Worm (Caenorhabditis elegans) whole organism, early embryonic: ENCODE data around the gene B0395.3.

Source experiments
- B0310.2 ChIP-seq: sonication (generic microtip); optimal IDR thresholded peaks from 2 replicates; lab custom pipeline; 2016; ENCODE audit warnings: mild to moderate bottlenecking, missing genetic modification characterization, missing compliant biosample characterization
- F13C5.2 ChIP-seq: sonication (generic microtip); optimal IDR thresholded peaks from 2 replicates; lab custom pipeline; 2017; ENCODE audit warnings: mild to moderate bottlenecking, missing genetic modification characterization, inconsistent platforms, missing compliant biosample characterization
- aly-1 ChIP-seq: sonication (generic microtip); optimal IDR thresholded peaks from 2 replicates; lab custom pipeline; 2016; ENCODE audit warnings: missing genetic modification characterization, missing compliant biosample characterization
- ama-1 ChIP-seq: fragments of 150-350 bp; optimal IDR thresholded peaks from 2 replicates; lab custom pipeline; 2014
- ceh-13 ChIP-seq: fragments of 200-800 bp; sonication (Bioruptor generic); optimal IDR thresholded peaks from 2 replicates; lab custom pipeline; 2018; ENCODE audit warnings: mild to moderate bottlenecking, missing genetic modification characterization, missing compliant biosample characterization
- ets-7 ChIP-seq: sonication (generic microtip); optimal IDR thresholded peaks from 2 replicates; lab custom pipeline; 2016; ENCODE audit warnings: missing genotype, missing genetic modification characterization, missing compliant biosample characterization
- flt-1 ChIP-seq: fragments of 200-800 bp; sonication (Bioruptor generic); IDR thresholded peaks from 2 replicates; pipeline ENCODE4 v1.3.6; 2022; ENCODE audit warnings: missing genetic modification characterization, missing compliant biosample characterization
- hmbx-1 ChIP-seq: sonication (generic microtip); optimal IDR thresholded peaks from 2 replicates; lab custom pipeline; 2016; ENCODE audit warnings: mild to moderate bottlenecking, missing genetic modification characterization, missing compliant biosample characterization
- hnd-1 ChIP-seq: sonication (generic microtip); optimal IDR thresholded peaks from 2 replicates; lab custom pipeline; 2016; ENCODE audit warnings: missing genetic modification characterization, missing compliant biosample characterization
- pes-1 ChIP-seq: fragments of 200-800 bp; sonication (Bioruptor generic); IDR thresholded peaks from 2 replicates; pipeline ENCODE4 v1.3.6; 2022; ENCODE audit warnings: missing genetic modification reagents, missing genetic modification characterization, missing compliant biosample characterization
- scrt-1 ChIP-seq: fragments of 200-800 bp; sonication (Bioruptor generic); IDR thresholded peaks from 2 replicates; pipeline ENCODE4 v1.3.6; 2022; ENCODE audit warnings: missing genetic modification characterization, missing compliant biosample characterization
- sea-1 ChIP-seq: fragments of 200-800 bp; sonication (Bioruptor generic); conservative IDR thresholded peaks from 2 replicates; pipeline ENCODE4 v1.3.6; 2022; ENCODE audit warnings: missing genetic modification characterization, missing compliant biosample characterization
- tbx-37 ChIP-seq: fragments of 200-800 bp; sonication (Bioruptor generic); conservative IDR thresholded peaks from 2 replicates; pipeline ENCODE4 v1.3.6; 2022; ENCODE audit warnings: missing genetic modification reagents, missing genetic modification characterization, missing compliant biosample characterization
- tra-4 ChIP-seq: sonication (generic microtip); optimal IDR thresholded peaks from 2 replicates; lab custom pipeline; 2017; ENCODE audit warnings: missing genetic modification characterization, missing compliant biosample characterization

- TF ChIP-seq tbx-37 (no peak), ama-1 (lab: Kevin White, UChicago) (no peak), sea-1 (GFP tag; lab: Robert Waterston, UW) (no peak), B0310.2 (tag; lab: Kevin White, UChicago) (no peak), pes-1 (GFP tag; lab: Robert Waterston, UW) (no peak), hnd-1 (tag; lab: Kevin White, UChicago) (no peak), tra-4 (no peak), ets-7 (tag; lab: Kevin White, UChicago) (no peak), flt-1 (GFP tag; lab: Robert Waterston, UW) (no peak), ceh-13 (no peak), scrt-1 (no peak), F13C5.2 (no peak), hmbx-1 (tag; lab: Kevin White, UChicago) (no peak), aly-1 (tag; lab: Kevin White, UChicago) (no peak)
These were observed 46.1 kb downstream of the B0395.3 start for ce11 chrX:15993916-15994315.
